Fruit fly (Drosophila melanogaster) whole organism, embryonic: ENCODE measurements around the gene Rok.

Source experiments
- Bgb ChIP-seq: fragments of 200-800 bp; sonication (Bioruptor generic); IDR thresholded peaks from 2 replicates; pipeline ENCODE4 v1.3.6; 2022; ENCODE audit warnings: missing biosample characterization, missing genetic modification characterization; ENCODE audit not compliant: partially characterized antibody
- C15 ChIP-seq: fragments of 200-800 bp; sonication (Bioruptor generic); IDR thresholded peaks from 3 replicates; pipeline ENCODE4 v1.3.6; 2022; ENCODE audit warnings: missing biosample characterization, missing genetic modification characterization
- CG1024 ChIP-seq: fragments of 200-800 bp; sonication (Bioruptor generic); IDR thresholded peaks from 2 replicates; pipeline ENCODE4 v1.3.6; 2022; ENCODE audit warnings: missing biosample characterization, missing genetic modification characterization
- CG10565 ChIP-seq: fragments of 200-800 bp; sonication (Bioruptor generic); optimal IDR thresholded peaks from 3 replicates; lab custom pipeline; 2016; ENCODE audit warnings: missing biosample characterization, mild to moderate bottlenecking, missing genetic modification characterization
- CG11398 ChIP-seq: fragments of 200-800 bp; sonication (Bioruptor generic); optimal IDR thresholded peaks from 2 replicates; lab custom pipeline; 2016; ENCODE audit warnings: missing biosample characterization, missing genetic modification characterization
- CG11456 ChIP-seq: fragments of 200-800 bp; sonication (Bioruptor generic); IDR thresholded peaks from 3 replicates; pipeline ENCODE4 v1.3.6; 2022; ENCODE audit warnings: missing biosample characterization, missing genetic modification characterization
- CG11560 ChIP-seq: fragments of 200-800 bp; sonication (Bioruptor generic); IDR thresholded peaks from 3 replicates; pipeline ENCODE4 v1.3.6; 2022; ENCODE audit warnings: missing biosample characterization, missing genetic modification characterization
- CG12391 ChIP-seq: fragments of 200-800 bp; sonication (Bioruptor generic); optimal IDR thresholded peaks from 3 replicates; lab custom pipeline; 2018; ENCODE audit warnings: missing biosample characterization, mild to moderate bottlenecking, missing genetic modification characterization, moderate library complexity
- CG14710 ChIP-seq: fragments of 200-800 bp; sonication (Bioruptor generic); optimal IDR thresholded peaks from 3 replicates; lab custom pipeline; 2019; ENCODE audit warnings: missing biosample characterization, mild to moderate bottlenecking, missing genetic modification characterization, moderate library complexity
- CG15269 ChIP-seq: fragments of 200-800 bp; sonication (Bioruptor generic); optimal IDR thresholded peaks from 2 replicates; lab custom pipeline; 2018; ENCODE audit warnings: missing biosample characterization, mild to moderate bottlenecking, missing genetic modification characterization, moderate library complexity
- CG15479 ChIP-seq: fragments of 200-800 bp; sonication (Bioruptor generic); optimal IDR thresholded peaks from 3 replicates; lab custom pipeline; 2019; ENCODE audit warnings: missing biosample characterization, mild to moderate bottlenecking, missing genetic modification characterization, moderate library complexity
- CG16813 ChIP-seq: fragments of 200-800 bp; sonication (Bioruptor generic); IDR thresholded peaks from 3 replicates; pipeline ENCODE4 v1.3.6; 2022; ENCODE audit warnings: missing biosample characterization, missing genetic modification characterization; ENCODE audit not compliant: partially characterized antibody
- CG18599 ChIP-seq: fragments of 200-800 bp; sonication (Bioruptor generic); optimal IDR thresholded peaks from 3 replicates; lab custom pipeline; 2017; ENCODE audit warnings: missing biosample characterization, missing genetic modification characterization, mild to moderate bottlenecking, moderate library complexity, missing genetic modification reagents
- CG2889 ChIP-seq: fragments of 200-800 bp; sonication (Bioruptor generic); IDR thresholded peaks from 3 replicates; pipeline ENCODE4 v1.3.6; 2022; ENCODE audit warnings: missing biosample characterization, missing genetic modification characterization
- CG30431 ChIP-seq: fragments of 200-800 bp; sonication (Bioruptor generic); optimal IDR thresholded peaks from 2 replicates; lab custom pipeline; 2017; ENCODE audit warnings: missing biosample characterization, missing genetic modification characterization
- CG4282 ChIP-seq: fragments of 200-800 bp; sonication (Bioruptor generic); optimal IDR thresholded peaks from 2 replicates; lab custom pipeline; 2016; ENCODE audit warnings: missing biosample characterization, missing genetic modification characterization
- CG4360 ChIP-seq: fragments of 200-800 bp; sonication (Bioruptor generic); IDR thresholded peaks from 2 replicates; pipeline ENCODE4 v1.3.6; 2022; ENCODE audit warnings: missing biosample characterization, missing genetic modification characterization
- CG4424 ChIP-seq: fragments of 200-800 bp; sonication (Bioruptor generic); optimal IDR thresholded peaks from 3 replicates; lab custom pipeline; 2016; ENCODE audit warnings: missing biosample characterization, missing genetic modification characterization
- CG7839 ChIP-seq: fragments of 200-800 bp; sonication (Bioruptor generic); optimal IDR thresholded peaks from 3 replicates; lab custom pipeline; 2018; ENCODE audit warnings: missing biosample characterization, mild to moderate bottlenecking, missing genetic modification characterization, moderate library complexity
- CG8359 ChIP-seq: fragments of 200-800 bp; sonication (Bioruptor generic); optimal IDR thresholded peaks from 2 replicates; lab custom pipeline; 2017; ENCODE audit warnings: missing biosample characterization, mild to moderate bottlenecking, missing genetic modification characterization, borderline replicate concordance
- CTCF ChIP-seq: fragments of 200-800 bp; sonication (Bioruptor generic); optimal IDR thresholded peaks from 2 replicates; lab custom pipeline; 2017; ENCODE audit warnings: missing biosample characterization, mild to moderate bottlenecking, missing genetic modification characterization, moderate library complexity
- Dip3 ChIP-seq: fragments of 200-800 bp; sonication (Bioruptor generic); optimal IDR thresholded peaks from 3 replicates; lab custom pipeline; 2016; ENCODE audit warnings: missing biosample characterization, missing genetic modification characterization
- Dp ChIP-seq: fragments of 200-800 bp; sonication (Bioruptor generic); optimal IDR thresholded peaks from 2 replicates; lab custom pipeline; 2018; ENCODE audit warnings: missing biosample characterization, mild to moderate bottlenecking, missing genetic modification characterization, moderate library complexity
- E2f1 ChIP-seq: fragments of 200-800 bp; sonication (Bioruptor generic); IDR thresholded peaks from 2 replicates; pipeline ENCODE4 v1.3.6; 2022; ENCODE audit warnings: missing biosample characterization, missing genetic modification characterization
- Fer1 ChIP-seq: fragments of 200-800 bp; sonication (Bioruptor generic); optimal IDR thresholded peaks from 2 replicates; lab custom pipeline; 2017; ENCODE audit warnings: missing biosample characterization, mild to moderate bottlenecking, missing genetic modification characterization
- Hmx ChIP-seq: fragments of 200-800 bp; sonication (Bioruptor generic); optimal IDR thresholded peaks from 2 replicates; lab custom pipeline; 2016; ENCODE audit warnings: missing biosample characterization, missing genetic modification characterization
- Mad ChIP-seq: fragments of 200-800 bp; sonication (Bioruptor generic); optimal IDR thresholded peaks from 2 replicates; lab custom pipeline; 2016; ENCODE audit warnings: missing biosample characterization, missing genetic modification characterization
- Med ChIP-seq: fragments of 200-800 bp; sonication (Bioruptor generic); peaks from one replicate; lab custom pipeline; 2016; ENCODE audit warnings: missing biosample characterization, missing genetic modification characterization, mild to moderate bottlenecking, inconsistent platforms, moderate library complexity
- NC2β ChIP-seq: fragments of 200-800 bp; sonication (Bioruptor generic); optimal IDR thresholded peaks from 2 replicates; lab custom pipeline; 2016; ENCODE audit warnings: missing biosample characterization, missing genetic modification characterization
- Ptx1 ChIP-seq: fragments of 200-800 bp; sonication (Bioruptor generic); IDR thresholded peaks from 2 replicates; pipeline ENCODE4 v1.3.6; 2022; ENCODE audit warnings: missing biosample characterization, missing genetic modification characterization
- Scr ChIP-seq: fragments of 200-800 bp; sonication (Bioruptor generic); IDR thresholded peaks from 2 replicates; pipeline ENCODE4 v1.3.6; 2022; ENCODE audit warnings: missing biosample characterization, missing genetic modification characterization; ENCODE audit not compliant: partially characterized antibody
- Spps ChIP-seq: fragments of 200-800 bp; sonication (Bioruptor generic); optimal IDR thresholded peaks from 2 replicates; lab custom pipeline; 2018; ENCODE audit warnings: missing biosample characterization, mild to moderate bottlenecking, missing genetic modification characterization
- Sry-δ ChIP-seq: fragments of 200-800 bp; sonication (Bioruptor generic); optimal IDR thresholded peaks from 2 replicates; lab custom pipeline; 2016; ENCODE audit warnings: missing biosample characterization, missing genetic modification characterization
- amos ChIP-seq: fragments of 200-800 bp; sonication (Bioruptor generic); IDR thresholded peaks from 2 replicates; pipeline ENCODE4 v1.3.6; 2022; ENCODE audit warnings: missing biosample characterization, missing genetic modification characterization; ENCODE audit not compliant: partially characterized antibody
- bbx ChIP-seq: fragments of 200-800 bp; sonication (Bioruptor generic); IDR thresholded peaks from 2 replicates; pipeline ENCODE4 v1.3.6; 2022; ENCODE audit warnings: missing biosample characterization, missing genetic modification characterization; ENCODE audit not compliant: partially characterized antibody
- danr ChIP-seq: fragments of 200-800 bp; sonication (Bioruptor generic); IDR thresholded peaks from 2 replicates; pipeline ENCODE4 v1.3.6; 2022; ENCODE audit warnings: missing biosample characterization, missing genetic modification characterization
- emc ChIP-seq: fragments of 200-800 bp; sonication (Bioruptor generic); optimal IDR thresholded peaks from 2 replicates; lab custom pipeline; 2016; ENCODE audit warnings: missing biosample characterization, missing genetic modification characterization
- eyg ChIP-seq: fragments of 200-800 bp; sonication (Bioruptor generic); optimal IDR thresholded peaks from 3 replicates; lab custom pipeline; 2016; ENCODE audit warnings: missing biosample characterization, missing genetic modification characterization
- gce ChIP-seq: fragments of 200-800 bp; sonication (Bioruptor generic); IDR thresholded peaks from 3 replicates; pipeline ENCODE4 v1.3.6; 2022; ENCODE audit warnings: missing biosample characterization, missing genetic modification characterization
- maf-S ChIP-seq: fragments of 200-800 bp; sonication (Bioruptor generic); optimal IDR thresholded peaks from 2 replicates; lab custom pipeline; 2016; ENCODE audit warnings: missing biosample characterization, missing genetic modification characterization
- nerfin-1 ChIP-seq: fragments of 200-800 bp; sonication (Bioruptor generic); optimal IDR thresholded peaks from 3 replicates; lab custom pipeline; 2019; ENCODE audit warnings: missing biosample characterization, mild to moderate bottlenecking, missing genetic modification characterization, moderate library complexity
- phol ChIP-seq: fragments of 200-800 bp; sonication (Bioruptor generic); optimal IDR thresholded peaks from 3 replicates; lab custom pipeline; 2018; ENCODE audit warnings: missing biosample characterization, mild to moderate bottlenecking, missing genetic modification characterization, moderate library complexity
- prd ChIP-seq, 3 experiments: fragments of >200 bp in 2 of 3; fragments of 200-800 bp in 1 of 3; sonication (Bioruptor generic) in 1 of 3; optimal IDR thresholded peaks in 2 of 3; IDR thresholded peaks in 1 of 3; 2 replicates in 2 of 3; 3 replicates in 1 of 3; pipeline versions ENCODE4 v1.3.6 to Lab custom; 2017 to 2022; ENCODE audit warnings: missing biosample characterization in 1 of 3, missing genetic modification characterization in 1 of 3
- sens-2 ChIP-seq: fragments of 200-800 bp; sonication (Bioruptor generic); IDR thresholded peaks from 2 replicates; pipeline ENCODE4 v1.3.6; 2022; ENCODE audit warnings: missing biosample characterization, missing genetic modification characterization
- slp2 ChIP-seq: fragments of 200-800 bp; sonication (Bioruptor generic); optimal IDR thresholded peaks from 2 replicates; lab custom pipeline; 2016; ENCODE audit warnings: missing biosample characterization, missing genetic modification characterization
- sna ChIP-seq: fragments of 200-800 bp; sonication (Bioruptor generic); IDR thresholded peaks from 2 replicates; pipeline ENCODE4 v1.3.6; 2022; ENCODE audit warnings: missing biosample characterization, missing genetic modification characterization; ENCODE audit not compliant: partially characterized antibody
- sob ChIP-seq: fragments of 200-800 bp; sonication (Bioruptor generic); IDR thresholded peaks from 2 replicates; pipeline ENCODE4 v1.3.6; 2022; ENCODE audit warnings: missing biosample characterization, missing genetic modification characterization
- sqz ChIP-seq: fragments of 200-800 bp; sonication (Bioruptor generic); optimal IDR thresholded peaks from 3 replicates; lab custom pipeline; 2018; ENCODE audit warnings: missing biosample characterization, mild to moderate bottlenecking, missing genetic modification characterization
- ssp ChIP-seq: fragments of 200-800 bp; sonication (Bioruptor generic); IDR thresholded peaks from 2 replicates; pipeline ENCODE4 v1.3.6; 2022; ENCODE audit warnings: missing biosample characterization, missing genetic modification characterization
- stc ChIP-seq: fragments of 200-800 bp; sonication (Bioruptor generic); IDR thresholded peaks from 2 replicates; pipeline ENCODE4 v1.3.6; 2022; ENCODE audit warnings: missing biosample characterization, missing genetic modification characterization
- tgo ChIP-seq: fragments of 200-800 bp; sonication (Bioruptor generic); IDR thresholded peaks from 3 replicates; pipeline ENCODE4 v1.3.6; 2022; ENCODE audit warnings: missing biosample characterization, missing genetic modification characterization
- twi ChIP-seq: fragments of 200-800 bp; optimal IDR thresholded peaks from 2 replicates; lab custom pipeline; 2019; ENCODE audit warnings: missing biosample characterization, mild to moderate bottlenecking, missing genetic modification characterization, moderate library complexity

Gene Rok

dm6 chrX:16585569-16585968 lies 51.6 kb downstream of the Rok start (continued):
- peak; percentile 51 for TF ChIP-seq Fer1
- TF ChIP-seq sqz (GFP tag; lab: Kevin White, UChicago): peak; percentile 50
- no peak for TF ChIP-seq Sry-δ
- peak; percentile 49 for TF ChIP-seq CG7839
- no peak for TF ChIP-seq CG2889 (GFP tag; lab: Robert Waterston, UW)
- no peak for TF ChIP-seq CG4424 (GFP tag; lab: Kevin White, UChicago)
- TF ChIP-seq sens-2 (GFP tag; lab: Robert Waterston, UW): no peak
- no peak for TF ChIP-seq CG30431 (GFP tag; lab: Kevin White, UChicago)
- TF ChIP-seq Scr (GFP tag; lab: Robert Waterston, UW): no peak
- TF ChIP-seq CG4360 (GFP tag; lab: Robert Waterston, UW): no peak
- no peak for TF ChIP-seq twi
- TF ChIP-seq Med (GFP tag; lab: Kevin White, UChicago): no peak
- no peak for TF ChIP-seq tgo
- TF ChIP-seq CG16813: no peak
- no peak for TF ChIP-seq prd (optimal IDR thresholded peaks at IDR 0.05; lab: Kevin White, UChicago)
- no peak for TF ChIP-seq prd (GFP tag; IDR thresholded peaks at IDR 0.05; lab: Robert Waterston, UW)
- TF ChIP-seq CTCF (GFP tag; lab: Kevin White, UChicago): no peak
- TF ChIP-seq CG10565 (GFP tag; lab: Kevin White, UChicago): no peak
- TF ChIP-seq NC2β (GFP tag; lab: Kevin White, UChicago): no peak
- no peak for TF ChIP-seq Dp (GFP tag; lab: Kevin White, UChicago)
- no peak for TF ChIP-seq Hmx (GFP tag; lab: Kevin White, UChicago)
- TF ChIP-seq emc (GFP tag; lab: Kevin White, UChicago): no peak
- no peak for TF ChIP-seq CG15479 (GFP tag; lab: Kevin White, UChicago)
- no peak for TF ChIP-seq sna
- no peak for TF ChIP-seq CG11398 (GFP tag; lab: Kevin White, UChicago)
- TF ChIP-seq CG18599 (GFP tag; lab: Kevin White, UChicago): peak; percentile 63
- no peak for TF ChIP-seq CG8359 (GFP tag; lab: Kevin White, UChicago)
- no peak for TF ChIP-seq Spps (tag; lab: Kevin White, UChicago)
- no peak for TF ChIP-seq ssp (GFP tag; lab: Robert Waterston, UW)
- no peak for TF ChIP-seq sob (GFP tag; lab: Robert Waterston, UW)
- no peak for TF ChIP-seq Mad (GFP tag; lab: Kevin White, UChicago)
- no peak for TF ChIP-seq maf-S (GFP tag; lab: Kevin White, UChicago)
- no peak for TF ChIP-seq danr (GFP tag; lab: Robert Waterston, UW)
- peak; percentile 43 for TF ChIP-seq CG15269 (tag; lab: Kevin White, UChicago)
- no peak for TF ChIP-seq CG11456
- TF ChIP-seq bbx (GFP tag; lab: Robert Waterston, UW): no peak
- no peak for TF ChIP-seq gce (GFP tag; lab: Robert Waterston, UW)
- no peak for TF ChIP-seq CG14710 (tag; lab: Kevin White, UChicago)
- no peak for TF ChIP-seq nerfin-1 (tag; lab: Kevin White, UChicago)
- no peak for TF ChIP-seq E2f1
- TF ChIP-seq CG12391 (tag; lab: Kevin White, UChicago): no peak
- TF ChIP-seq C15 (GFP tag; lab: Robert Waterston, UW): no peak
- no peak for TF ChIP-seq CG1024
- TF ChIP-seq Ptx1: 0 out of 2 replicates have a peak, but pooled peaks have one; percentile 16
- no peak for TF ChIP-seq CG4282 (GFP tag; lab: Kevin White, UChicago)
- TF ChIP-seq stc (GFP tag; lab: Robert Waterston, UW): no peak
- TF ChIP-seq amos: no peak
- no peak for TF ChIP-seq Dip3 (GFP tag; lab: Kevin White, UChicago)
- no peak for TF ChIP-seq eyg (GFP tag; lab: Kevin White, UChicago)
- TF ChIP-seq slp2: no peak
- no peak for TF ChIP-seq CG11560 (tag; lab: Robert Waterston, UW)
- no peak for TF ChIP-seq Bgb (GFP tag; lab: Robert Waterston, UW)
- TF ChIP-seq phol: no peak
